Fruit fly (Drosophila melanogaster): Measurements from ENCODE around the gene Edem2.
A peak's percentile ranks its signal among the peaks of the same experiment; 100 is the strongest.

Gene Edem2

dm6 chr2L:13219281-13220092 lies 27.5 kb downstream of the Edem2 start, which contains the start of the genes CG9426 and mRF1 (continued):
- no peak for TF ChIP-seq CG8290 (GFP tag; optimal IDR thresholded peaks at IDR 0.05)
- no peak for TF ChIP-seq CG8290 (tag; optimal IDR thresholded peaks at IDR 0.05)
- peak; percentile 37 for TF ChIP-seq sd (tag; optimal IDR thresholded peaks at IDR 0.05)
- TF ChIP-seq ato (GFP tag; IDR thresholded peaks at IDR 0.05; ENCODE audit: partially characterized antibody), result peak; percentile 93
- TF ChIP-seq CG2678 (tag; optimal IDR thresholded peaks at IDR 0.05), result no peak
- TF ChIP-seq Hr3 (GFP tag; optimal IDR thresholded peaks at IDR 0.05), result no peak
- TF ChIP-seq sob (GFP tag; IDR thresholded peaks at IDR 0.05), result peak; percentile 43; the same call in 1 of the 2 replicates
- peak; percentile 63 for TF ChIP-seq Ets97D (GFP tag; optimal IDR thresholded peaks at IDR 0.05)
- no peak for TF ChIP-seq CG17912 (GFP tag; optimal IDR thresholded peaks at IDR 0.05)
- TF ChIP-seq CG17802 (tag; optimal IDR thresholded peaks at IDR 0.05), result no peak
- TF ChIP-seq CG7271 (tag; optimal IDR thresholded peaks at IDR 0.05), result no peak
- TF ChIP-seq Fer1 (GFP tag; optimal IDR thresholded peaks at IDR 0.05), result peak; percentile 39
- TF ChIP-seq nmo (GFP tag; optimal IDR thresholded peaks at IDR 0.05), result peak; percentile 50
- TF ChIP-seq H2.0 (GFP tag; IDR thresholded peaks at IDR 0.05), result no peak
- no peak for TF ChIP-seq gsb (GFP tag; IDR thresholded peaks at IDR 0.05)
- no peak for TF ChIP-seq CG14667 (GFP tag; IDR thresholded peaks at IDR 0.05)
- no peak for TF ChIP-seq E2f1 (GFP tag; IDR thresholded peaks at IDR 0.05)
- peak; percentile 97 for TF ChIP-seq bbx (GFP tag; IDR thresholded peaks at IDR 0.05; ENCODE audit: partially characterized antibody)
- TF ChIP-seq hbn (GFP tag; IDR thresholded peaks at IDR 0.05; ENCODE audit: partially characterized antibody), result peak; percentile 95
- TF ChIP-seq maf-S (GFP tag; optimal IDR thresholded peaks at IDR 0.05), result no peak
- TF ChIP-seq CHES-1-like (GFP tag; optimal IDR thresholded peaks at IDR 0.05), result peak; percentile 31
- TF ChIP-seq CG33557 (GFP tag; optimal IDR thresholded peaks at IDR 0.05), result no peak
- TF ChIP-seq zfh2 (GFP tag; optimal IDR thresholded peaks at IDR 0.05), result peak; percentile 20
- TF ChIP-seq CG31441 (GFP tag; IDR thresholded peaks at IDR 0.05), result peak; percentile 21; the same call in 1 of the 2 replicates
- peak; percentile 50; the same call in 1 of the 2 replicates for TF ChIP-seq slbo (GFP tag; IDR thresholded peaks at IDR 0.05)
- TF ChIP-seq CG17361 (GFP tag; IDR thresholded peaks at IDR 0.05), result peak; percentile 41; the same call in 1 of the 3 replicates
- no peak for TF ChIP-seq jigr1 (GFP tag; IDR thresholded peaks at IDR 0.05)
- no peak for TF ChIP-seq Dad (GFP tag; optimal IDR thresholded peaks at IDR 0.05)
- no peak for TF ChIP-seq CG18599 (GFP tag; optimal IDR thresholded peaks at IDR 0.05)
- peak; percentile 96 for TF ChIP-seq Dref (GFP tag; IDR thresholded peaks at IDR 0.05)
- no peak for TF ChIP-seq gcm (GFP tag; optimal IDR thresholded peaks at IDR 0.05)
- no peak for TF ChIP-seq mirr (GFP tag; optimal IDR thresholded peaks at IDR 0.05)
- TF ChIP-seq CG13424 (tag; optimal IDR thresholded peaks at IDR 0.05), result no peak
- TF ChIP-seq CG5245 (GFP tag; optimal IDR thresholded peaks at IDR 0.05), result no peak
- TF ChIP-seq CG11085 (GFP tag; IDR thresholded peaks at IDR 0.05), result no peak
- peak; percentile 91 for TF ChIP-seq Med (GFP tag)
- no peak for TF ChIP-seq wor (GFP tag; IDR thresholded peaks at IDR 0.05)
- peak; percentile 7 for TF ChIP-seq CG17385 (GFP tag; optimal IDR thresholded peaks at IDR 0.05)
- no peak for TF ChIP-seq ATbp (GFP tag; optimal IDR thresholded peaks at IDR 0.05)
- TF ChIP-seq CG7963 (GFP tag; IDR thresholded peaks at IDR 0.05; ENCODE audit: partially characterized antibody), result peak; percentile 96
- no peak for TF ChIP-seq gem (tag; optimal IDR thresholded peaks at IDR 0.05)
- TF ChIP-seq Pdp1 (GFP tag; optimal IDR thresholded peaks at IDR 0.05), result peak in 1 of 2 experiments; percentile 84
- peak; percentile 63 for TF ChIP-seq CG12659 (GFP tag; optimal IDR thresholded peaks at IDR 0.05)
- TF ChIP-seq CG10543 (GFP tag; optimal IDR thresholded peaks at IDR 0.05), result no peak
- no peak for TF ChIP-seq ttk (GFP tag; IDR thresholded peaks at IDR 0.05)
- TF ChIP-seq Hand (GFP tag; optimal IDR thresholded peaks at IDR 0.05), result no peak
- TF ChIP-seq CG12391 (tag; optimal IDR thresholded peaks at IDR 0.05), result peak; percentile 50
- no peak for TF ChIP-seq disco-r (GFP tag; optimal IDR thresholded peaks at IDR 0.05)
- TF ChIP-seq HHEX (GFP tag; optimal IDR thresholded peaks at IDR 0.05), result no peak
